Worm (Caenorhabditis elegans) whole organism, L3 larva: ENCODE measurements around the gene col-71.

Experiments used
- R02D3.7 ChIP-seq: fragments of 150-350 bp; optimal IDR thresholded peaks from 2 replicates; lab custom pipeline; 2014; ENCODE audit warnings: missing biosample characterization, missing genetic modification characterization
- ceh-16 ChIP-seq: sonication (generic microtip); optimal IDR thresholded peaks from 2 replicates; lab custom pipeline; 2017; ENCODE audit warnings: missing biosample characterization, missing genetic modification characterization
- ceh-28 ChIP-seq: fragments of 150-350 bp; optimal IDR thresholded peaks from 2 replicates; lab custom pipeline; 2014; ENCODE audit warnings: missing biosample characterization, missing genetic modification reagents, missing genetic modification characterization
- egl-27 ChIP-seq: sonication (generic microtip); optimal IDR thresholded peaks from 4 replicates; lab custom pipeline; 2017; ENCODE audit warnings: missing biosample characterization, missing genetic modification reagents, missing genetic modification characterization
- egl-5 ChIP-seq: fragments of 150-350 bp; optimal IDR thresholded peaks from 2 replicates; lab custom pipeline; 2017; ENCODE audit warnings: missing biosample characterization, missing genetic modification reagents, missing genetic modification characterization, inconsistent platforms
- elt-1 ChIP-seq: fragments of 150-350 bp; optimal IDR thresholded peaks from 2 replicates; lab custom pipeline; 2014; ENCODE audit warnings: missing biosample characterization, missing genetic modification characterization
- elt-2 ChIP-seq: sonication (generic microtip); optimal IDR thresholded peaks from 2 replicates; lab custom pipeline; 2016; ENCODE audit warnings: missing genetic modification reagents, mild to moderate bottlenecking, missing genetic modification characterization, missing compliant biosample characterization
- fkh-10 ChIP-seq: sonication (generic microtip); optimal IDR thresholded peaks from 2 replicates; lab custom pipeline; 2017; ENCODE audit warnings: missing biosample characterization, missing genetic modification reagents, missing genetic modification characterization
- fkh-2 ChIP-seq: fragments of 150-350 bp; optimal IDR thresholded peaks from 2 replicates; lab custom pipeline; 2014; ENCODE audit warnings: missing biosample characterization, missing genetic modification reagents, missing genetic modification characterization
- fos-1 ChIP-seq: fragments of 150-350 bp; optimal IDR thresholded peaks from 2 replicates; lab custom pipeline; 2014; ENCODE audit warnings: missing biosample characterization, missing genetic modification characterization
- hmg-11 ChIP-seq: sonication (generic microtip); optimal IDR thresholded peaks from 2 replicates; lab custom pipeline; 2016; ENCODE audit warnings: missing genetic modification characterization, missing compliant biosample characterization
- jun-1 ChIP-seq: fragments of 150-350 bp; optimal IDR thresholded peaks from 2 replicates; lab custom pipeline; 2014; ENCODE audit warnings: missing biosample characterization, missing genetic modification reagents, missing genetic modification characterization
- lin-15B ChIP-seq: fragments of 150-350 bp; optimal IDR thresholded peaks from 2 replicates; lab custom pipeline; 2014; ENCODE audit warnings: missing biosample characterization, missing genetic modification characterization
- lin-39 ChIP-seq: fragments of 150-350 bp; optimal IDR thresholded peaks from 2 replicates; lab custom pipeline; 2018; ENCODE audit warnings: missing biosample characterization, missing genetic modification reagents, missing genetic modification characterization
- lsy-12 ChIP-seq: sonication (generic microtip); optimal IDR thresholded peaks from 2 replicates; lab custom pipeline; 2016; ENCODE audit warnings: mild to moderate bottlenecking, missing genetic modification characterization, missing compliant biosample characterization
- mdl-1 ChIP-seq: fragments of 150-350 bp; optimal IDR thresholded peaks from 2 replicates; lab custom pipeline; 2014; ENCODE audit warnings: missing biosample characterization, missing genetic modification characterization
- mml-1 ChIP-seq: fragments of 150-350 bp; sonication (generic microtip); optimal IDR thresholded peaks from 3 replicates; lab custom pipeline; 2014; ENCODE audit warnings: missing biosample characterization, missing genetic modification characterization
- nfya-1 ChIP-seq: sonication (generic microtip); optimal IDR thresholded peaks from 2 replicates; lab custom pipeline; 2017; ENCODE audit warnings: missing genetic modification characterization, mild to moderate bottlenecking, missing compliant biosample characterization, antibody characterized with exemption, moderate library complexity; ENCODE audit not compliant: insufficient read depth
- nhr-11 ChIP-seq: fragments of 150-350 bp; optimal IDR thresholded peaks from 2 replicates; lab custom pipeline; 2014; ENCODE audit warnings: missing biosample characterization, missing genetic modification characterization
- nhr-23 ChIP-seq: fragments of 150-350 bp; optimal IDR thresholded peaks from 2 replicates; lab custom pipeline; 2014; ENCODE audit warnings: missing biosample characterization, missing genetic modification reagents, missing genetic modification characterization
- nhr-25 ChIP-seq: sonication (generic microtip); optimal IDR thresholded peaks from 2 replicates; lab custom pipeline; 2017; ENCODE audit warnings: missing biosample characterization, missing genetic modification characterization
- nhr-67 ChIP-seq: fragments of 150-350 bp; optimal IDR thresholded peaks from 2 replicates; lab custom pipeline; 2014; ENCODE audit warnings: missing biosample characterization, missing genetic modification characterization
- pha-4 ChIP-seq: fragments of 150-350 bp; optimal IDR thresholded peaks from 2 replicates; lab custom pipeline; 2014; ENCODE audit warnings: missing biosample characterization, missing genetic modification reagents, missing genetic modification characterization
- sea-2 ChIP-seq: fragments of 150-350 bp; sonication (generic microtip); optimal IDR thresholded peaks from 4 replicates; lab custom pipeline; 2014; ENCODE audit warnings: missing biosample characterization, missing genetic modification reagents, missing genetic modification characterization
- skn-1 ChIP-seq: fragments of 150-350 bp; optimal IDR thresholded peaks from 2 replicates; lab custom pipeline; 2014; ENCODE audit warnings: missing biosample characterization, missing genetic modification characterization
- snpc-4 ChIP-seq: fragments of 150-350 bp; optimal IDR thresholded peaks from 2 replicates; lab custom pipeline; 2014; ENCODE audit warnings: missing biosample characterization, missing genetic modification characterization
- tbx-2 ChIP-seq: sonication (generic microtip); optimal IDR thresholded peaks from 2 replicates; lab custom pipeline; 2016; ENCODE audit warnings: mild to moderate bottlenecking, missing genetic modification characterization, missing compliant biosample characterization
- unc-62 ChIP-seq: fragments of 150-350 bp; sonication (generic microtip); optimal IDR thresholded peaks from 4 replicates; lab custom pipeline; 2014; ENCODE audit warnings: missing biosample characterization, missing genetic modification reagents, missing genetic modification characterization
- zag-1 ChIP-seq: fragments of 150-350 bp; optimal IDR thresholded peaks from 2 replicates; lab custom pipeline; 2014; ENCODE audit warnings: missing biosample characterization, missing genetic modification characterization
- ztf-11 ChIP-seq: fragments of 150-350 bp; optimal IDR thresholded peaks from 2 replicates; lab custom pipeline; 2014; ENCODE audit warnings: missing biosample characterization, missing genetic modification characterization
- ztf-4 ChIP-seq: fragments of 150-350 bp; optimal IDR thresholded peaks from 2 replicates; lab custom pipeline; 2014; ENCODE audit warnings: missing biosample characterization, missing genetic modification characterization

col-71 gene

ce11 chrII:3502520-3503323, at the start of gene col-71, which contains the start of gene Y49F6B.2:
col-71 (minus strand) TSS chrII:3502570.
Y49F6B.2 (plus strand) TSS chrII:3502968.
- TF ChIP-seq ztf-11 (tag; lab: Kevin White, UChicago) (no peak), hmg-11 (tag; lab: Kevin White, UChicago) (peak; percentile 50), lin-15B (tag; lab: Kevin White, UChicago) (peak; percentile 94), unc-62 (GFP tag; lab: Kevin White, UChicago) (no peak), elt-2 (tag; lab: Kevin White, UChicago) (peak; percentile 28), skn-1 (tag; lab: Kevin White, UChicago) (peak; percentile 30), fkh-10 (GFP tag; lab: Kevin White, UChicago) (peak; percentile 59), ceh-16 (no peak), mdl-1 (no peak), fos-1 (tag; lab: Kevin White, UChicago) (no peak), fkh-2 (tag; lab: Kevin White, UChicago) (no peak), nhr-23 (tag; lab: Kevin White, UChicago) (peak; percentile 61), nhr-11 (tag; lab: Kevin White, UChicago) (no peak), egl-5 (tag; lab: Kevin White, UChicago) (peak; percentile 63), pha-4 (tag; lab: Kevin White, UChicago) (peak; percentile 75), lin-39 (tag; lab: Kevin White, UChicago) (peak; percentile 68), tbx-2 (peak; percentile 21), R02D3.7 (tag; lab: Kevin White, UChicago) (peak; percentile 29), nfya-1 (tag; lab: Kevin White, UChicago) (peak; percentile 67), ceh-28 (tag; lab: Kevin White, UChicago) (peak; percentile 47), nhr-67 (no peak), snpc-4 (tag; lab: Kevin White, UChicago) (peak; percentile 73)

- TF ChIP-seq ztf-11 (tag; lab: Kevin White, UChicago), result no peak
- no peak for TF ChIP-seq fkh-10 (GFP tag; lab: Kevin White, UChicago)
- TF ChIP-seq fos-1 (tag; lab: Kevin White, UChicago), result no peak
- TF ChIP-seq elt-2 (tag; lab: Kevin White, UChicago), result peak; percentile 35
Observed at ce11 chrII:3550352-3550751, 48.0 kb upstream of the col-71 start, which contains the start of gene W10G11.19. W10G11.19 (plus strand) TSS chrII:3550652.

- TF ChIP-seq hmg-11 (tag; lab: Kevin White, UChicago) (peak; percentile 81), nhr-23 (tag; lab: Kevin White, UChicago) (peak; percentile 29), lin-15B (tag; lab: Kevin White, UChicago) (peak; percentile 81), elt-1 (tag; lab: Kevin White, UChicago) (peak; percentile 23), ztf-11 (tag; lab: Kevin White, UChicago) (no peak), lin-39 (tag; lab: Kevin White, UChicago) (peak; percentile 71), ztf-4 (tag; lab: Kevin White, UChicago) (no peak), fos-1 (tag; lab: Kevin White, UChicago) (no peak), skn-1 (tag; lab: Kevin White, UChicago) (peak; percentile 6), nfya-1 (tag; lab: Kevin White, UChicago) (peak; percentile 70)
Observed at ce11 chrII:3547282-3547681, 44.9 kb upstream of the col-71 start.

- TF ChIP-seq nhr-23 (tag; lab: Kevin White, UChicago), result no peak
- TF ChIP-seq lsy-12 (tag; lab: Kevin White, UChicago), result no peak
Observed at ce11 chrII:3546381-3546931, 44.1 kb upstream of the col-71 start, which contains the start of gene apd-3. apd-3 (minus strand) TSS chrII:3546431.

ce11 chrII:3540151-3540550, 37.8 kb upstream of the col-71 start:
- TF ChIP-seq egl-27 (tag; lab: Kevin White, UChicago), result no peak
- TF ChIP-seq sea-2 (GFP tag; lab: Kevin White, UChicago), result no peak
- no peak for TF ChIP-seq nhr-25 (tag; lab: Kevin White, UChicago)
- TF ChIP-seq mml-1 (tag; lab: Kevin White, UChicago), result no peak
- TF ChIP-seq snpc-4 (tag; lab: Kevin White, UChicago), result no peak
- TF ChIP-seq zag-1, result no peak
- TF ChIP-seq ztf-4 (tag; lab: Kevin White, UChicago), result no peak
- TF ChIP-seq elt-1 (tag; lab: Kevin White, UChicago), result no peak
- no peak for TF ChIP-seq lin-15B (tag; lab: Kevin White, UChicago)
- no peak for TF ChIP-seq lin-39 (tag; lab: Kevin White, UChicago)
- no peak for TF ChIP-seq jun-1
- no peak for TF ChIP-seq fkh-2 (tag; lab: Kevin White, UChicago)
